Worm (Caenorhabditis elegans) whole organism, L4 larva: Measurements from ENCODE around the gene F59A7.2.

ENCODE experiments used
- D1046.2 ChIP-seq: fragments of 200-800 bp; sonication (Bioruptor generic); IDR thresholded peaks from 2 replicates; pipeline ENCODE4 v1.3.6; 2022; ENCODE audit warnings: missing genetic modification characterization, missing compliant biosample characterization
- F10B5.3 ChIP-seq: sonication (generic microtip); optimal IDR thresholded peaks from 2 replicates; lab custom pipeline; 2016; ENCODE audit warnings: mild to moderate bottlenecking, missing genetic modification characterization, missing compliant biosample characterization
- T20F7.1 ChIP-seq: fragments of 200-800 bp; sonication (Bioruptor generic); optimal IDR thresholded peaks from 2 replicates; lab custom pipeline; 2018; ENCODE audit warnings: mild to moderate bottlenecking, missing genetic modification characterization, missing compliant biosample characterization
- T26A8.4 ChIP-seq: fragments of 200-800 bp; sonication (Bioruptor generic); IDR thresholded peaks from 2 replicates; pipeline ENCODE4 v1.3.6; 2022; ENCODE audit warnings: missing genetic modification characterization, missing compliant biosample characterization
- Y48G9A.11 ChIP-seq: fragments of 200-800 bp; sonication (Bioruptor generic); IDR thresholded peaks from 2 replicates; pipeline ENCODE4 v1.3.6; 2022; ENCODE audit warnings: missing genetic modification reagents, missing genetic modification characterization, missing compliant biosample characterization
- Y5F2A.4 ChIP-seq: fragments of 200-800 bp; sonication (Bioruptor generic); optimal IDR thresholded peaks from 2 replicates; lab custom pipeline; 2018; ENCODE audit warnings: mild to moderate bottlenecking, missing genetic modification characterization, missing compliant biosample characterization
- ZK337.2 ChIP-seq: fragments of 200-800 bp; sonication (Bioruptor generic); IDR thresholded peaks from 2 replicates; pipeline ENCODE4 v1.3.6; 2022; ENCODE audit warnings: missing genetic modification reagents, missing genetic modification characterization, missing compliant biosample characterization
- ZK546.5 ChIP-seq, 2 experiments: sonication (generic microtip); optimal IDR thresholded peaks; 2 replicates each; lab custom pipeline; 2017; ENCODE audit warnings: missing biosample characterization in 2 of 2, missing genetic modification characterization in 2 of 2
- aha-1 ChIP-seq: fragments of 150-350 bp; peaks from one replicate; lab custom pipeline; 2014; ENCODE audit warnings: missing biosample characterization, missing genetic modification characterization
- aly-2 ChIP-seq: sonication (generic microtip); optimal IDR thresholded peaks from 2 replicates; lab custom pipeline; 2018; ENCODE audit warnings: missing biosample characterization, missing genetic modification characterization
- ama-1 ChIP-seq: fragments of 150-350 bp; optimal IDR thresholded peaks from 2 replicates; lab custom pipeline; 2014; ENCODE audit warnings: inconsistent platforms, mixed read lengths
- attf-4 ChIP-seq: sonication (generic microtip); optimal IDR thresholded peaks from 3 replicates; lab custom pipeline; 2017; ENCODE audit warnings: missing biosample characterization, missing genetic modification characterization
- ceh-44 ChIP-seq: fragments of 200-800 bp; sonication (Bioruptor generic); IDR thresholded peaks from 2 replicates; pipeline ENCODE4 v1.3.6; 2022; ENCODE audit warnings: missing genetic modification reagents, missing genetic modification characterization, missing compliant biosample characterization
- ceh-82 ChIP-seq: sonication (generic microtip); optimal IDR thresholded peaks from 2 replicates; lab custom pipeline; 2017; ENCODE audit warnings: missing biosample characterization, missing genetic modification characterization
- daf-12 ChIP-seq: fragments of 150-350 bp; optimal IDR thresholded peaks from 2 replicates; lab custom pipeline; 2014; ENCODE audit warnings: missing biosample characterization, missing genetic modification reagents, missing genetic modification characterization
- daf-16 ChIP-seq, 3 experiments: sonication (generic microtip); optimal IDR thresholded peaks; 2 replicates each; lab custom pipeline; 2016 to 2017; ENCODE audit warnings: missing genetic modification characterization in 3 of 3, missing genetic modification reagents in 3 of 3, mild to moderate bottlenecking in 2 of 3, missing compliant biosample characterization in 2 of 3, missing biosample characterization in 1 of 3, moderate library complexity in 1 of 3
- dmd-9 ChIP-seq: fragments of 200-800 bp; sonication (Bioruptor generic); IDR thresholded peaks from 2 replicates; pipeline ENCODE4 v1.3.6; 2022; ENCODE audit warnings: missing genetic modification reagents, missing genetic modification characterization, missing compliant biosample characterization
- dpl-1 ChIP-seq: fragments of 150-350 bp; optimal IDR thresholded peaks from 2 replicates; lab custom pipeline; 2014; ENCODE audit warnings: missing biosample characterization, missing genetic modification reagents, missing genetic modification characterization
- egl-27 ChIP-seq: sonication (generic microtip); optimal IDR thresholded peaks from 3 replicates; lab custom pipeline; 2017; ENCODE audit warnings: missing biosample characterization, missing genetic modification reagents, missing genetic modification characterization
- fos-1 ChIP-seq: fragments of 150-350 bp; optimal IDR thresholded peaks from 2 replicates; lab custom pipeline; 2014; ENCODE audit warnings: missing biosample characterization, missing genetic modification characterization
- hmg-1.1 ChIP-seq: fragments of 200-800 bp; sonication (Bioruptor generic); IDR thresholded peaks from 2 replicates; pipeline ENCODE4 v1.3.6; 2022; ENCODE audit warnings: missing genetic modification reagents, missing genetic modification characterization, missing compliant biosample characterization
- jun-1 ChIP-seq: fragments of 150-350 bp; optimal IDR thresholded peaks from 2 replicates; lab custom pipeline; 2014; ENCODE audit warnings: missing biosample characterization, missing genetic modification reagents, missing genetic modification characterization
- lin-1 ChIP-seq: fragments of 200-800 bp; sonication (Bioruptor generic); IDR thresholded peaks from 2 replicates; pipeline ENCODE4 v1.3.6; 2022; ENCODE audit warnings: missing genetic modification reagents, missing genetic modification characterization, missing compliant biosample characterization
- lin-13 ChIP-seq: fragments of 150-350 bp; optimal IDR thresholded peaks from 2 replicates; lab custom pipeline; 2014; ENCODE audit warnings: missing biosample characterization, missing genetic modification reagents, missing genetic modification characterization
- lin-29 ChIP-seq: fragments of 200-800 bp; sonication (Bioruptor generic); IDR thresholded peaks from 2 replicates; pipeline ENCODE4 v1.3.6; 2022; ENCODE audit warnings: missing genetic modification reagents, missing genetic modification characterization, missing compliant biosample characterization
- lin-39 ChIP-seq: fragments of 150-350 bp; optimal IDR thresholded peaks from 2 replicates; lab custom pipeline; 2014; ENCODE audit warnings: missing biosample characterization, missing genetic modification reagents, missing genetic modification characterization
- lir-3 ChIP-seq: sonication (generic microtip); optimal IDR thresholded peaks from 2 replicates; lab custom pipeline; 2016; ENCODE audit warnings: mild to moderate bottlenecking, missing genetic modification characterization, missing compliant biosample characterization
- lsy-2 ChIP-seq, 2 experiments: fragments of 150-350 bp in 1 of 2; sonication (generic microtip) in 1 of 2; optimal IDR thresholded peaks; 2 replicates each; lab custom pipeline; 2014 to 2017; ENCODE audit warnings: missing biosample characterization in 2 of 2, missing genetic modification characterization in 2 of 2
- madf-9 ChIP-seq: fragments of 200-800 bp; sonication (Bioruptor generic); conservative IDR thresholded peaks from 2 replicates; pipeline ENCODE4 v1.3.6; 2022; ENCODE audit warnings: missing genetic modification reagents, missing genetic modification characterization, missing compliant biosample characterization
- mdl-1 ChIP-seq, 2 experiments: fragments of 150-350 bp in 1 of 2; sonication (generic microtip) in 1 of 2; optimal IDR thresholded peaks; 2 replicates each; lab custom pipeline; 2014 to 2017; ENCODE audit warnings: missing biosample characterization in 2 of 2, missing genetic modification characterization in 2 of 2
- mdt-29 ChIP-seq: fragments of 200-800 bp; sonication (Bioruptor generic); IDR thresholded peaks from 2 replicates; pipeline ENCODE4 v1.3.6; 2022; ENCODE audit warnings: missing genetic modification reagents, missing genetic modification characterization, missing compliant biosample characterization
- mep-1 ChIP-seq: fragments of 150-350 bp; sonication (generic microtip); optimal IDR thresholded peaks from 3 replicates; lab custom pipeline; 2014; ENCODE audit warnings: missing biosample characterization, missing genetic modification characterization
- mes-2 ChIP-seq: sonication (generic microtip); optimal IDR thresholded peaks from 2 replicates; lab custom pipeline; 2016; ENCODE audit warnings: missing genotype, mild to moderate bottlenecking, missing genetic modification characterization, missing compliant biosample characterization; ENCODE audit not compliant: poor library complexity, severe bottlenecking
- mxl-2 ChIP-seq: fragments of 200-800 bp; sonication (Bioruptor generic); conservative IDR thresholded peaks from 2 replicates; pipeline ENCODE4 v1.3.6; 2022; ENCODE audit warnings: missing genetic modification reagents, missing genetic modification characterization, missing compliant biosample characterization
- nhr-42 ChIP-seq: fragments of 200-800 bp; sonication (Bioruptor generic); IDR thresholded peaks from 2 replicates; pipeline ENCODE4 v1.3.6; 2022; ENCODE audit warnings: missing genetic modification characterization, missing compliant biosample characterization
- nhr-48 ChIP-seq: sonication (generic microtip); optimal IDR thresholded peaks from 2 replicates; lab custom pipeline; 2016; ENCODE audit warnings: mild to moderate bottlenecking, missing genetic modification characterization, missing compliant biosample characterization
- nhr-77 ChIP-seq: fragments of 150-350 bp; optimal IDR thresholded peaks from 2 replicates; lab custom pipeline; 2014; ENCODE audit warnings: missing biosample characterization, missing genetic modification characterization
- pha-4 ChIP-seq, 2 experiments: fragments of 150-350 bp in 1 of 2; fragments of 200-800 bp in 1 of 2; sonication (Bioruptor generic) in 1 of 2; IDR thresholded peaks in 1 of 2; optimal IDR thresholded peaks in 1 of 2; 2 replicates each; pipeline versions ENCODE4 v1.3.6 to Lab custom; 2014 to 2022; ENCODE audit warnings: missing genetic modification characterization in 2 of 2, missing genetic modification reagents in 2 of 2, missing biosample characterization in 1 of 2, missing compliant biosample characterization in 1 of 2
- saeg-2 ChIP-seq: fragments of 200-800 bp; sonication (Bioruptor generic); IDR thresholded peaks from 2 replicates; pipeline ENCODE4 v1.3.6; 2022; ENCODE audit warnings: missing genetic modification reagents, missing genetic modification characterization, missing compliant biosample characterization
- sdz-12 ChIP-seq: fragments of 200-800 bp; sonication (Bioruptor generic); optimal IDR thresholded peaks from 2 replicates; lab custom pipeline; 2018; ENCODE audit warnings: mild to moderate bottlenecking, missing genetic modification characterization, missing compliant biosample characterization
- set-16 ChIP-seq: fragments of 200-800 bp; sonication (Bioruptor generic); IDR thresholded peaks from 2 replicates; pipeline ENCODE4 v1.3.6; 2022; ENCODE audit warnings: missing genetic modification reagents, missing genetic modification characterization, missing compliant biosample characterization
- skn-1 ChIP-seq: fragments of 150-350 bp; optimal IDR thresholded peaks from 2 replicates; lab custom pipeline; 2014; ENCODE audit warnings: missing biosample characterization, missing genetic modification characterization
- snpc-1.2 ChIP-seq: fragments of 200-800 bp; sonication (Bioruptor generic); IDR thresholded peaks from 2 replicates; pipeline ENCODE4 v1.3.6; 2022; ENCODE audit warnings: missing genetic modification reagents, missing genetic modification characterization, missing compliant biosample characterization
- snpc-4 ChIP-seq: fragments of 150-350 bp; optimal IDR thresholded peaks from 2 replicates; lab custom pipeline; 2014; ENCODE audit warnings: missing biosample characterization, missing genetic modification characterization
- spr-3 ChIP-seq: fragments of 200-800 bp; sonication (Bioruptor generic); optimal IDR thresholded peaks from 2 replicates; lab custom pipeline; 2018; ENCODE audit warnings: mild to moderate bottlenecking, missing genetic modification characterization, missing compliant biosample characterization
- unc-130 ChIP-seq: sonication (generic microtip); optimal IDR thresholded peaks from 2 replicates; lab custom pipeline; 2016; ENCODE audit warnings: missing genetic modification reagents, missing genetic modification characterization, missing compliant biosample characterization
- unc-39 ChIP-seq: sonication (generic microtip); optimal IDR thresholded peaks from 2 replicates; lab custom pipeline; 2017; ENCODE audit warnings: missing biosample characterization, missing genetic modification characterization
- vab-7 ChIP-seq: fragments of 200-800 bp; sonication (Bioruptor generic); IDR thresholded peaks from 2 replicates; pipeline ENCODE4 v1.3.6; 2022; ENCODE audit warnings: missing genetic modification reagents, missing genetic modification characterization, missing compliant biosample characterization
- zfp-2 ChIP-seq: sonication (generic microtip); optimal IDR thresholded peaks from 2 replicates; lab custom pipeline; 2016; ENCODE audit warnings: mild to moderate bottlenecking, missing genetic modification characterization, missing compliant biosample characterization
- zip-2 ChIP-seq: fragments of 150-350 bp; optimal IDR thresholded peaks from 2 replicates; lab custom pipeline; 2014; ENCODE audit warnings: missing biosample characterization, missing genetic modification characterization
- ztf-11 ChIP-seq: fragments of 150-350 bp; optimal IDR thresholded peaks from 2 replicates; lab custom pipeline; 2014; ENCODE audit warnings: missing biosample characterization, missing genetic modification characterization
- ztf-7 ChIP-seq: fragments of 150-350 bp; optimal IDR thresholded peaks from 2 replicates; lab custom pipeline; 2014; ENCODE audit warnings: missing biosample characterization, missing genetic modification characterization

The F59A7.2 gene

ce11 chrV:2008412-2008811 lies 7.9 kb downstream of the F59A7.2 start (continued):
- TF ChIP-seq ZK546.5 (tag; optimal IDR thresholded peaks at IDR 0.05; lab: Kevin White, UChicago) (no peak), mes-2 (tag; lab: Kevin White, UChicago) (peak; percentile 94), skn-1 (tag; lab: Kevin White, UChicago) (no peak), dpl-1 (GFP tag; lab: Kevin White, UChicago) (peak; percentile 40), hmg-1.1 (GFP tag; lab: Robert Waterston, UW) (peak; percentile 50; the same call in 1 of the 2 replicates), lsy-2 (tag; optimal IDR thresholded peaks at IDR 0.05; lab: Kevin White, UChicago) (peak; percentile 47 to 96), snpc-1.2 (GFP tag; lab: Robert Waterston, UW) (peak; percentile 59; the same call in 1 of the 2 replicates), sdz-12 (GFP tag; lab: Kevin White, UChicago) (no peak), set-16 (GFP tag; lab: Robert Waterston, UW) (no peak), F10B5.3 (tag; lab: Kevin White, UChicago) (no peak), lin-29 (GFP tag; lab: Robert Waterston, UW) (no peak), ztf-7 (tag; lab: Kevin White, UChicago) (no peak), ZK337.2 (GFP tag; lab: Robert Waterston, UW) (no peak), unc-130 (GFP tag; lab: Kevin White, UChicago) (peak; percentile 91), Y5F2A.4 (GFP tag; lab: Kevin White, UChicago) (no peak), mep-1 (tag; lab: Kevin White, UChicago) (no peak), ceh-82 (no peak), daf-12 (tag; lab: Kevin White, UChicago) (no peak), zip-2 (tag; lab: Kevin White, UChicago) (no peak), D1046.2 (no peak), snpc-4 (tag; lab: Kevin White, UChicago) (no peak), ztf-11 (tag; lab: Kevin White, UChicago) (no peak), mdt-29 (GFP tag; lab: Robert Waterston, UW) (no peak), lin-39 (no peak), attf-4 (tag; lab: Kevin White, UChicago) (no peak), T20F7.1 (GFP tag; lab: Kevin White, UChicago) (no peak), lir-3 (no peak), ceh-44 (GFP tag; lab: Robert Waterston, UW) (no peak), mxl-2 (GFP tag; lab: Robert Waterston, UW) (no peak), pha-4 (GFP tag; IDR thresholded peaks at IDR 0.05; lab: Robert Waterston, UW) (no peak), pha-4 (tag; optimal IDR thresholded peaks at IDR 0.05; lab: Kevin White, UChicago) (no peak), unc-39 (tag; lab: Kevin White, UChicago) (no peak), aly-2 (tag; lab: Kevin White, UChicago) (no peak), jun-1 (no peak), nhr-77 (tag; lab: Kevin White, UChicago) (peak; percentile 62), ama-1 (lab: Kevin White, UChicago) (no peak), aha-1 (no peak), dmd-9 (GFP tag; lab: Robert Waterston, UW) (no peak), fos-1 (tag; lab: Kevin White, UChicago) (no peak), mdl-1 (tag; optimal IDR thresholded peaks at IDR 0.05; lab: Kevin White, UChicago) (no peak), daf-16 (GFP tag; optimal IDR thresholded peaks at IDR 0.05; lab: Kevin White, UChicago) (no peak), daf-16 (tag; optimal IDR thresholded peaks at IDR 0.05; lab: Kevin White, UChicago) (peak; percentile 25), zfp-2 (no peak), vab-7 (GFP tag; lab: Robert Waterston, UW) (no peak), egl-27 (no peak), spr-3 (no peak), saeg-2 (no peak), nhr-48 (tag; lab: Kevin White, UChicago) (no peak), lin-1 (GFP tag; lab: Robert Waterston, UW) (no peak), Y48G9A.11 (GFP tag; lab: Robert Waterston, UW) (peak; percentile 60; the same call in 1 of the 2 replicates), lin-13 (GFP tag; lab: Kevin White, UChicago) (no peak), T26A8.4 (GFP tag; lab: Robert Waterston, UW) (peak; percentile 67), madf-9 (GFP tag; lab: Robert Waterston, UW) (0 out of 2 replicates have a peak, but pooled peaks have one; percentile 33), nhr-42 (GFP tag; lab: Robert Waterston, UW) (peak; percentile 47; the same call in 1 of the 2 replicates)
